Worm (Caenorhabditis elegans): ENCODE data around the gene C38C3.4.

ce11 chrV:1505995-1506394 lies 24.2 kb downstream of the C38C3.4 start, which contains the start of gene sru-28:
- TF ChIP-seq skn-1 (tag; optimal IDR thresholded peaks at IDR 0.05): no peak
- TF ChIP-seq snpc-4 (tag; optimal IDR thresholded peaks at IDR 0.05): no peak
